Worm (Caenorhabditis elegans): ENCODE results near the gene cutl-17.

The cutl-17 gene

DNA sequence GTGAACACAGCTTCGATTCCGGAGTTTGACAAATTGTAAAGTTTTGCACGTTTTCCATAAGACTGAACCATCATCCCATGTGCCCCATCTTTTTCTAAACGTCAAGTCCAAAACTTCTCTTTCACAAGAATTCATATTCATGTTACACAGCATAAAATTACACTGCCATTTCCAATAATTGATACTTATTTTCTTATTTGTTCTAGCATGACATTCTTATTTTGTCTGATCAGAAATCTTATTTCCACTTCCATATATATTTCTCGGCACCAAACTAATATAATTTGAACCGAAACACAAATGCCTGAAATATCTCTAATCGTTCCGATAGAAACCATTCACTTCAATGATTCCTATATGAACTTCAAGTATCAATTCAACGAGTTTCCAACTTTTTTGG, 28.7 kb upstream of the cutl-17 start, which contains the start of gene sru-2:
sru-2 (plus strand) TSS at position 301 of the 400 bp plus-strand sequence.
- TF ChIP-seq mcd-1 (GFP tag; IDR thresholded peaks at IDR 0.05) (no peak), attf-3 (GFP tag; conservative IDR thresholded peaks at IDR 0.05) (no peak), let-526 (GFP tag; IDR thresholded peaks at IDR 0.05) (no peak), ztf-22 (GFP tag; optimal IDR thresholded peaks at IDR 0.05) (no peak)

DNA sequence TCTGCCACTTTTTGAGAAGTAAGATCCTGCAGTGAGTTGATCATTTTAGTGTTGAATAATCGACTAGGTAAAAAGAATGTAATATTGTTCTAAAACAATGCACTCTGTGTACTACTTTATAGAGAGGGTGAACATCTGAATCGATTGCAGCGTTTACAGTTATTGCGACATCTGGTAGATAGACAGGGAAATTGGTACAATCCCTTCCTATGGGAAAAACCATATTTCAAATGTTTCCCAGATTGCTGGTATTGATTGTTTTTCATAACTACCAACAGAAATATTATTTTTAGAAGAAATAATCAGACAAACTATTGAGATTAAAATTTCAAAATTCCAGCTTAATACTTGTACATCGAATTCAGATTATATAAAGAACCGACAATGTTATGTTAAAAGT, 27.7 kb upstream of the cutl-17 start, which contains the start of gene gadr-2:
gadr-2 (minus strand) TSS at position 101 of the 400 bp plus-strand sequence.
- no peak for TF ChIP-seq K11D2.4 (GFP tag; IDR thresholded peaks at IDR 0.05)
- TF ChIP-seq ceh-91 (GFP tag; IDR thresholded peaks at IDR 0.05) = no peak
- TF ChIP-seq xnd-1 (tag; optimal IDR thresholded peaks at IDR 0.05) = no peak
- no peak for TF ChIP-seq rcor-1 (GFP tag; IDR thresholded peaks at IDR 0.05)
- TF ChIP-seq Y95B8A.8 (GFP tag; IDR thresholded peaks at IDR 0.05) = no peak
- TF ChIP-seq sdz-38 (tag; optimal IDR thresholded peaks at IDR 0.05) = no peak
- no peak for TF ChIP-seq let-526 (GFP tag; IDR thresholded peaks at IDR 0.05)
- TF ChIP-seq pbrm-1 (GFP tag; IDR thresholded peaks at IDR 0.05) = no peak
- TF ChIP-seq cebp-1 (GFP tag; IDR thresholded peaks at IDR 0.05) = no peak
- TF ChIP-seq cebp-1 (tag; optimal IDR thresholded peaks at IDR 0.05) = no peak
- TF ChIP-seq F57A8.1 (GFP tag; optimal IDR thresholded peaks at IDR 0.05) = no peak
- TF ChIP-seq nfya-1 (tag; optimal IDR thresholded peaks at IDR 0.05; ENCODE audit: borderline replicate concordance, insufficient read depth) = no peak
- no peak for TF ChIP-seq ztf-28 (GFP tag; IDR thresholded peaks at IDR 0.05)
- no peak for TF ChIP-seq F49E8.2 (tag; optimal IDR thresholded peaks at IDR 0.05; ENCODE audit: insufficient read depth)
- TF ChIP-seq D2030.7 (GFP tag; IDR thresholded peaks at IDR 0.05) = no peak
- no peak for TF ChIP-seq ets-4 (GFP tag; optimal IDR thresholded peaks at IDR 0.05)
- no peak for TF ChIP-seq dox-1 (GFP tag; IDR thresholded peaks at IDR 0.05)
- TF ChIP-seq ztf-18 (tag; optimal IDR thresholded peaks at IDR 0.05) = no peak
- TF ChIP-seq lag-1 (GFP tag; IDR thresholded peaks at IDR 0.05) = no peak

DNA sequence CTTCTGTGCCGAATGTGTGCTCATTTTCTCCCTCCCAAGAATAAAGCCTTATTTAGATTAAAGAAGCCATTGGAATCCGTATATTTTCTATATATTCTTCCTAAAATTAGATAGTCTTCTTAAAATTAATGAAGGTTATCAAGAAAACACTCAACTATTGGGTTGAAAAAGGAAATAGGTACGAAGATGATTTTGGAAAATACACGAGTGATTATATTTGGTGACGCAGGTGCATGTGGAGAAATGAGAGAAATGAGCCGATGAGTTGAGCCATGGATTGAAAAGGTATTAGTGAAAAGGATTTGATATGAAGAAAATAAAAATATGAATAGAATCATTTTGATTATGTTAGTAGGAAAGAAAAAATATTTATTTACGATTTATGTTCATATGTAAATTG, 23.6 kb upstream of the cutl-17 start, which contains the start of gene cng-3:
cng-3 (minus strand) TSS at position 102 of the 400 bp plus-strand sequence.
- no peak for TF ChIP-seq nhr-80 (tag; optimal IDR thresholded peaks at IDR 0.05)
- TF ChIP-seq hrde-1 (tag; optimal IDR thresholded peaks at IDR 0.05; ENCODE audit: borderline replicate concordance) = no peak
- TF ChIP-seq D2030.7 (GFP tag; IDR thresholded peaks at IDR 0.05) = no peak
- TF ChIP-seq sptf-2 (GFP tag; optimal IDR thresholded peaks at IDR 0.05) = no peak
- no peak for TF ChIP-seq let-607 (tag; optimal IDR thresholded peaks at IDR 0.05)
- no peak for TF ChIP-seq chd-7 (tag; optimal IDR thresholded peaks at IDR 0.05)
- no peak for TF ChIP-seq hlh-26 (GFP tag; conservative IDR thresholded peaks at IDR 0.05)
- no peak for TF ChIP-seq tbx-9 (tag; optimal IDR thresholded peaks at IDR 0.05; ENCODE audit: borderline replicate concordance)
- TF ChIP-seq tlf-1 (GFP tag; optimal IDR thresholded peaks at IDR 0.05) = no peak
- no peak for TF ChIP-seq Y53G8AR.9 (GFP tag; conservative IDR thresholded peaks at IDR 0.05)
- no peak for TF ChIP-seq B0336.3 (GFP tag; IDR thresholded peaks at IDR 0.05)
- no peak for TF ChIP-seq F33H1.4 (GFP tag; IDR thresholded peaks at IDR 0.05)
- TF ChIP-seq atf-7 (tag; optimal IDR thresholded peaks at IDR 0.05) = no peak
- no peak for TF ChIP-seq Y79H2A.3 (GFP tag; conservative IDR thresholded peaks at IDR 0.05)
